Worm (Caenorhabditis elegans) whole organism, L3 larva: ENCODE data around the gene C53A5.17.

Experiments used
- ZK546.5 ChIP-seq: sonication (generic microtip); optimal IDR thresholded peaks from 2 replicates; lab custom pipeline; 2017; ENCODE audit warnings: missing biosample characterization, missing genetic modification characterization
- aly-2 ChIP-seq: fragments of 150-350 bp; optimal IDR thresholded peaks from 2 replicates; lab custom pipeline; 2014; ENCODE audit warnings: missing biosample characterization, missing genetic modification characterization
- ama-1 ChIP-seq: fragments of 150-350 bp; optimal IDR thresholded peaks from 2 replicates; lab custom pipeline; 2018
- ceh-82 ChIP-seq: fragments of 150-350 bp; optimal IDR thresholded peaks from 2 replicates; lab custom pipeline; 2014; ENCODE audit warnings: missing biosample characterization, missing genetic modification characterization
- ceh-9 ChIP-seq: sonication (generic microtip); optimal IDR thresholded peaks from 2 replicates; lab custom pipeline; 2018; ENCODE audit warnings: missing biosample characterization, missing genetic modification characterization
- daf-12 ChIP-seq: fragments of 150-350 bp; optimal IDR thresholded peaks from 2 replicates; lab custom pipeline; 2014; ENCODE audit warnings: missing biosample characterization, missing genetic modification reagents, missing genetic modification characterization
- egl-27 ChIP-seq: sonication (generic microtip); optimal IDR thresholded peaks from 4 replicates; lab custom pipeline; 2017; ENCODE audit warnings: missing biosample characterization, missing genetic modification reagents, missing genetic modification characterization
- egl-5 ChIP-seq: fragments of 150-350 bp; optimal IDR thresholded peaks from 2 replicates; lab custom pipeline; 2017; ENCODE audit warnings: missing biosample characterization, missing genetic modification reagents, missing genetic modification characterization, inconsistent platforms
- elt-1 ChIP-seq: fragments of 150-350 bp; optimal IDR thresholded peaks from 2 replicates; lab custom pipeline; 2014; ENCODE audit warnings: missing biosample characterization, missing genetic modification characterization
- elt-2 ChIP-seq: sonication (generic microtip); optimal IDR thresholded peaks from 2 replicates; lab custom pipeline; 2016; ENCODE audit warnings: missing genetic modification reagents, mild to moderate bottlenecking, missing genetic modification characterization, missing compliant biosample characterization
- elt-3 ChIP-seq, 3 experiments: fragments of 150-350 bp in 1 of 3; sonication (generic microtip) in 2 of 3; optimal IDR thresholded peaks; 2 replicates in 2 of 3; 4 replicates in 1 of 3; lab custom pipeline; 2014 to 2017; ENCODE audit warnings: missing biosample characterization in 3 of 3, missing genetic modification characterization in 3 of 3
- eor-1 ChIP-seq, 2 experiments: fragments of 150-350 bp; optimal IDR thresholded peaks; 2 replicates each; lab custom pipeline; 2014 to 2018; ENCODE audit warnings: missing biosample characterization in 2 of 2, missing genetic modification characterization in 2 of 2
- fkh-2 ChIP-seq: fragments of 150-350 bp; optimal IDR thresholded peaks from 2 replicates; lab custom pipeline; 2014; ENCODE audit warnings: missing biosample characterization, missing genetic modification reagents, missing genetic modification characterization
- fos-1 ChIP-seq: fragments of 150-350 bp; optimal IDR thresholded peaks from 2 replicates; lab custom pipeline; 2014; ENCODE audit warnings: missing biosample characterization, missing genetic modification characterization
- hmg-11 ChIP-seq: sonication (generic microtip); optimal IDR thresholded peaks from 2 replicates; lab custom pipeline; 2016; ENCODE audit warnings: missing genetic modification characterization, missing compliant biosample characterization
- jun-1 ChIP-seq: fragments of 150-350 bp; optimal IDR thresholded peaks from 2 replicates; lab custom pipeline; 2014; ENCODE audit warnings: missing biosample characterization, missing genetic modification reagents, missing genetic modification characterization
- lin-15B ChIP-seq: fragments of 150-350 bp; optimal IDR thresholded peaks from 2 replicates; lab custom pipeline; 2014; ENCODE audit warnings: missing biosample characterization, missing genetic modification characterization
- lin-39 ChIP-seq: fragments of 150-350 bp; optimal IDR thresholded peaks from 2 replicates; lab custom pipeline; 2018; ENCODE audit warnings: missing biosample characterization, missing genetic modification reagents, missing genetic modification characterization
- lsy-12 ChIP-seq: sonication (generic microtip); optimal IDR thresholded peaks from 2 replicates; lab custom pipeline; 2016; ENCODE audit warnings: mild to moderate bottlenecking, missing genetic modification characterization, missing compliant biosample characterization
- nfya-1 ChIP-seq: sonication (generic microtip); optimal IDR thresholded peaks from 2 replicates; lab custom pipeline; 2017; ENCODE audit warnings: missing genetic modification characterization, mild to moderate bottlenecking, missing compliant biosample characterization, antibody characterized with exemption, moderate library complexity; ENCODE audit not compliant: insufficient read depth
- nhr-12 ChIP-seq: fragments of 150-350 bp; optimal IDR thresholded peaks from 2 replicates; lab custom pipeline; 2014; ENCODE audit warnings: missing biosample characterization, missing genetic modification characterization
- nhr-23 ChIP-seq: fragments of 150-350 bp; optimal IDR thresholded peaks from 2 replicates; lab custom pipeline; 2014; ENCODE audit warnings: missing biosample characterization, missing genetic modification reagents, missing genetic modification characterization
- nhr-25 ChIP-seq: sonication (generic microtip); optimal IDR thresholded peaks from 2 replicates; lab custom pipeline; 2017; ENCODE audit warnings: missing biosample characterization, missing genetic modification characterization
- nhr-28 ChIP-seq: fragments of 150-350 bp; optimal IDR thresholded peaks from 2 replicates; lab custom pipeline; 2014; ENCODE audit warnings: missing biosample characterization, missing genetic modification characterization
- nhr-43 ChIP-seq: sonication (generic microtip); optimal IDR thresholded peaks from 2 replicates; lab custom pipeline; 2016; ENCODE audit warnings: mild to moderate bottlenecking, missing genetic modification characterization, missing compliant biosample characterization; ENCODE audit not compliant: poor library complexity, severe bottlenecking
- nhr-67 ChIP-seq: fragments of 150-350 bp; optimal IDR thresholded peaks from 2 replicates; lab custom pipeline; 2014; ENCODE audit warnings: missing biosample characterization, missing genetic modification characterization
- pqm-1 ChIP-seq: fragments of 150-350 bp; optimal IDR thresholded peaks from 2 replicates; lab custom pipeline; 2017; ENCODE audit warnings: missing biosample characterization, missing genetic modification characterization, inconsistent platforms
- sea-2 ChIP-seq: fragments of 150-350 bp; sonication (generic microtip); optimal IDR thresholded peaks from 4 replicates; lab custom pipeline; 2014; ENCODE audit warnings: missing biosample characterization, missing genetic modification reagents, missing genetic modification characterization
- skn-1 ChIP-seq: fragments of 150-350 bp; optimal IDR thresholded peaks from 2 replicates; lab custom pipeline; 2014; ENCODE audit warnings: missing biosample characterization, missing genetic modification characterization
- snpc-4 ChIP-seq: fragments of 150-350 bp; optimal IDR thresholded peaks from 2 replicates; lab custom pipeline; 2014; ENCODE audit warnings: missing biosample characterization, missing genetic modification characterization
- tbx-2 ChIP-seq: sonication (generic microtip); optimal IDR thresholded peaks from 2 replicates; lab custom pipeline; 2016; ENCODE audit warnings: mild to moderate bottlenecking, missing genetic modification characterization, missing compliant biosample characterization
- unc-62 ChIP-seq: fragments of 150-350 bp; sonication (generic microtip); optimal IDR thresholded peaks from 4 replicates; lab custom pipeline; 2014; ENCODE audit warnings: missing biosample characterization, missing genetic modification reagents, missing genetic modification characterization
- ztf-11 ChIP-seq: fragments of 150-350 bp; optimal IDR thresholded peaks from 2 replicates; lab custom pipeline; 2014; ENCODE audit warnings: missing biosample characterization, missing genetic modification characterization
- ztf-4 ChIP-seq: fragments of 150-350 bp; optimal IDR thresholded peaks from 2 replicates; lab custom pipeline; 2014; ENCODE audit warnings: missing biosample characterization, missing genetic modification characterization

C53A5.17 gene

ce11 chrV:14510746-14511145 is 10.2 kb downstream of the C53A5.17 start, which contains the start of gene R02D5.9 (continued):
- TF ChIP-seq eor-1 (tag; optimal IDR thresholded peaks at IDR 0.05; lab: Kevin White, UChicago) (no peak), egl-27 (no peak)
- TF ChIP-seq, all 47 proteins: peak for 6

- no peak for TF ChIP-seq ama-1 (lab: Kevin White, UChicago)
- no peak for TF ChIP-seq lsy-12 (tag; lab: Kevin White, UChicago)
- TF ChIP-seq nhr-25 (tag; lab: Kevin White, UChicago) = no peak
- TF ChIP-seq daf-12 (tag; lab: Kevin White, UChicago) = no peak
- no peak for TF ChIP-seq unc-62
- no peak for TF ChIP-seq ztf-4 (tag; lab: Kevin White, UChicago)
- no peak for TF ChIP-seq fkh-2 (tag; lab: Kevin White, UChicago)
- no peak for TF ChIP-seq nhr-28
- TF ChIP-seq elt-3 (tag; optimal IDR thresholded peaks at IDR 0.05; lab: Kevin White, UChicago) = no peak
- no peak for TF ChIP-seq ceh-9
- TF ChIP-seq, all 47 proteins: peak for 0
Observed at ce11 chrV:14508556-14508955, 12.3 kb downstream of the C53A5.17 start.

ce11 chrV:14508005-14508521 is 12.8 kb downstream of the C53A5.17 start, which contains the start of gene R02D5.1:
TSS of gene R02D5.1 (plus strand) at chrV:14508249.
- TF ChIP-seq sea-2 (GFP tag; lab: Kevin White, UChicago) (no peak), snpc-4 (tag; lab: Kevin White, UChicago) (no peak), eor-1 (tag; optimal IDR thresholded peaks at IDR 0.05; lab: Kevin White, UChicago) (no peak), skn-1 (tag; lab: Kevin White, UChicago) (no peak), lin-15B (tag; lab: Kevin White, UChicago) (no peak), lsy-12 (tag; lab: Kevin White, UChicago) (no peak), ceh-82 (tag; lab: Kevin White, UChicago) (no peak), fkh-2 (tag; lab: Kevin White, UChicago) (no peak), lin-39 (no peak), nfya-1 (tag; lab: Kevin White, UChicago) (no peak), nhr-23 (tag; lab: Kevin White, UChicago) (no peak), ztf-11 (tag; lab: Kevin White, UChicago) (no peak), hmg-11 (no peak), ZK546.5 (tag; lab: Kevin White, UChicago) (no peak), aly-2 (tag; lab: Kevin White, UChicago) (no peak), egl-5 (tag; lab: Kevin White, UChicago) (no peak), nhr-12 (tag; lab: Kevin White, UChicago) (no peak)

ce11 chrV:14506713-14507675 is 13.9 kb downstream of the C53A5.17 start:
- peak; percentile 1 for TF ChIP-seq nfya-1 (tag; lab: Kevin White, UChicago)
- peak; percentile 59 for TF ChIP-seq egl-5 (tag; lab: Kevin White, UChicago)
- no peak for TF ChIP-seq tbx-2 (tag; lab: Kevin White, UChicago)
- TF ChIP-seq nhr-25 (tag; lab: Kevin White, UChicago) = peak; percentile 70
- peak; percentile 91 for TF ChIP-seq nhr-23 (tag; lab: Kevin White, UChicago)
- TF ChIP-seq elt-1 = peak; percentile 100
- TF ChIP-seq nhr-67 = no peak
- peak in 1 of 3 experiments; percentile 15 for TF ChIP-seq elt-3 (tag; optimal IDR thresholded peaks at IDR 0.05; lab: Kevin White, UChicago)

ce11 chrV:14505745-14506214 is 15.1 kb downstream of the C53A5.17 start:
- TF ChIP-seq nhr-23 (tag; lab: Kevin White, UChicago) (peak; percentile 67), jun-1 (peak; percentile 46), pqm-1 (tag; lab: Kevin White, UChicago) (peak; percentile 42), nhr-43 (peak; percentile 78), sea-2 (GFP tag; lab: Kevin White, UChicago) (no peak), elt-2 (tag; lab: Kevin White, UChicago) (peak; percentile 84), nhr-25 (tag; lab: Kevin White, UChicago) (peak; percentile 65), aly-2 (tag; lab: Kevin White, UChicago) (no peak), fos-1 (no peak), elt-3 (tag; optimal IDR thresholded peaks at IDR 0.05; lab: Kevin White, UChicago) (peak in 2 of 3 experiments; percentile 30 to 93), egl-27 (peak; percentile 2), elt-1 (peak; percentile 95)
